Fruit fly (Drosophila melanogaster): ENCODE results near the gene CG10140.

dm6 chr3L:13432791-13433190, 7.5 kb downstream of the CG10140 start:
- TF ChIP-seq CG8478 (optimal IDR thresholded peaks at IDR 0.05), result no peak
- TF ChIP-seq CTCF (optimal IDR thresholded peaks at IDR 0.05), result no peak
